Fruit fly (Drosophila melanogaster): Measurements from ENCODE around the gene PolI.
A peak's percentile ranks its signal among the peaks of the same experiment; 100 is the strongest.

Gene PolI

DNA sequence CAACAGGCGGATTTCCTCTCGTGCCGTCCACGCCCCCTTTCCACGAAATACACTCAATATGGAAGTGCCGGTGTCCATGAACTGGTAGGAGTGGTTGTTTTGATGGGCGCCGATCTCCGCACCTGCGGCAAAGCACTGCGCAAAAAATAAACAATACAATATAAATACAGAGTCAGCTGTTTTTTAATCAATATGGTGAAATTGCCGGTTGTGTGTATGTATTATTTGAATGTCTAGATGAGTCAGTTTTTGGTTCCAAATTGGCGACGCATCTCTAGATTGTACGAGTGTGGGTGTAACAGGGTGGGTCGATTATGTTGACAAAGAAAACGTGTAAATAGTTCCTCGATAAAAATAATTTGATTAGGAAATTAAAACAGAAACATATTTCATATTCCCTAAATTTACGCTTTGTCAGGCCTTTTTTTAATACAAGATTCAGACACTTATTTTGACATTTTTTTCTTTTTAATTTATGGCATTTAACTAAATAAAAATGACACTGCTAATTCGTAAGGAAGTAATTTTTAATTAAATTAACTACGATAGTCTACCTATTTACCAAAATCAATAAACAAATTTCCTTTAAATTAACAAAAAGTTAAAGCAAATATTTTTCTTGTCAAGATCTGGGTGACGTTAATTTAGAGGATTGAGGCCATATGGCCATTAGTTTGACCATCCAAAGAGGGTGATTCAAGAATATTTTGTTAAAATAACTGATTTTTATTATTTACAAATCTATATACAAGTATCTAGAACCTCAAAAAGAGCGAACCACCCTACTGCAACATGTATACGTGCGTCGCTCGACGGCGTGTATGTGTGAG is 6.4 kb downstream of the PolI start (continued):
- TF ChIP-seq chif (GFP tag; optimal IDR thresholded peaks at IDR 0.05) (peak; percentile 73 to 75), CG7987 (GFP tag; optimal IDR thresholded peaks at IDR 0.05) (peak; percentile 34), Fer2 (tag; optimal IDR thresholded peaks at IDR 0.05) (peak; percentile 79), HLH54F (GFP tag; optimal IDR thresholded peaks at IDR 0.05) (peak; percentile 61), CG15269 (tag; optimal IDR thresholded peaks at IDR 0.05) (peak; percentile 93), CG3065 (GFP tag; optimal IDR thresholded peaks at IDR 0.05) (no peak), CG6254 (GFP tag; optimal IDR thresholded peaks at IDR 0.05) (peak; percentile 79), ham (GFP tag; IDR thresholded peaks at IDR 0.05) (no peak), eve (GFP tag; optimal IDR thresholded peaks at IDR 0.05) (no peak), Opbp (GFP tag; IDR thresholded peaks at IDR 0.05; ENCODE audit: partially characterized antibody) (no peak), CG14710 (tag; optimal IDR thresholded peaks at IDR 0.05) (peak; percentile 91), Dip3 (GFP tag; optimal IDR thresholded peaks at IDR 0.05) (peak; percentile 68), Ada2b (GFP tag; IDR thresholded peaks at IDR 0.05) (peak; percentile 81), Xrp1 (GFP tag; IDR thresholded peaks at IDR 0.05) (peak; percentile 75), Mad (GFP tag; optimal IDR thresholded peaks at IDR 0.05) (peak; percentile 72), Optix (GFP tag; IDR thresholded peaks at IDR 0.05) (0 out of 3 replicates have a peak, but pooled peaks have one; percentile 33), CG4820 (GFP tag; optimal IDR thresholded peaks at IDR 0.05) (peak; percentile 70), CG13624 (GFP tag; optimal IDR thresholded peaks at IDR 0.05) (peak; percentile 83), bab2 (GFP tag; optimal IDR thresholded peaks at IDR 0.05) (peak; percentile 78), D19A (tag; optimal IDR thresholded peaks at IDR 0.05) (peak; percentile 88), CG2199 (GFP tag; IDR thresholded peaks at IDR 0.05) (no peak), CG17912 (GFP tag; optimal IDR thresholded peaks at IDR 0.05) (peak; percentile 43), Neu2 (GFP tag; optimal IDR thresholded peaks at IDR 0.05; ENCODE audit: borderline replicate concordance) (peak; percentile 46), esg (GFP tag; conservative IDR thresholded peaks at IDR 0.05) (no peak; the same call in none of the 2 replicates), Sox100B (GFP tag; optimal IDR thresholded peaks at IDR 0.05) (peak; percentile 98), Tbp (GFP tag; optimal IDR thresholded peaks at IDR 0.05) (no peak), peb (GFP tag; IDR thresholded peaks at IDR 0.05) (peak; percentile 50; the same call in 1 of the 2 replicates), seq (GFP tag; IDR thresholded peaks at IDR 0.05) (peak; percentile 75; the same call in 1 of the 2 replicates), CG15011 (GFP tag; optimal IDR thresholded peaks at IDR 0.05) (peak; percentile 91), CG1792 (GFP tag; optimal IDR thresholded peaks at IDR 0.05) (no peak), CG9215 (GFP tag; IDR thresholded peaks at IDR 0.05) (peak; percentile 72), CrebB (tag; optimal IDR thresholded peaks at IDR 0.05) (peak; percentile 29), CG3995 (GFP tag; optimal IDR thresholded peaks at IDR 0.05) (peak; percentile 61), dmrt99B (tag; optimal IDR thresholded peaks at IDR 0.05) (peak; percentile 92), CG7963 (GFP tag; IDR thresholded peaks at IDR 0.05; ENCODE audit: partially characterized antibody) (no peak), C15 (GFP tag; IDR thresholded peaks at IDR 0.05) (no peak), CG2120 (GFP tag; optimal IDR thresholded peaks at IDR 0.05) (peak; percentile 91), CHES-1-like (GFP tag; optimal IDR thresholded peaks at IDR 0.05) (peak; percentile 34), CG13123 (GFP tag; optimal IDR thresholded peaks at IDR 0.05) (peak; percentile 70), CG1602 (GFP tag; optimal IDR thresholded peaks at IDR 0.05) (peak; percentile 79), CG5180 (GFP tag; optimal IDR thresholded peaks at IDR 0.05) (peak; percentile 84), stwl (tag; optimal IDR thresholded peaks at IDR 0.05) (no peak), CG9932 (GFP tag; IDR thresholded peaks at IDR 0.05) (peak; percentile 74), CG42726 (GFP tag; IDR thresholded peaks at IDR 0.05; ENCODE audit: partially characterized antibody) (no peak), lab (GFP tag; optimal IDR thresholded peaks at IDR 0.05) (peak; percentile 89), al (GFP tag; IDR thresholded peaks at IDR 0.05) (peak; percentile 66), CG10366 (GFP tag; IDR thresholded peaks at IDR 0.05) (peak; percentile 56; the same call in 1 of the 2 replicates), CG16863 (GFP tag; optimal IDR thresholded peaks at IDR 0.05) (peak; percentile 72), CG6813 (GFP tag; optimal IDR thresholded peaks at IDR 0.05) (peak; percentile 80)
